Fruit fly (Drosophila melanogaster) whole organism, embryonic: ENCODE results near the gene dib.

Experiments
- ATbp ChIP-seq: fragments of 200-800 bp; sonication (Bioruptor generic); optimal IDR thresholded peaks from 2 replicates; lab custom pipeline; 2017; ENCODE audit warnings: missing biosample characterization, mild to moderate bottlenecking, missing genetic modification characterization, missing genetic modification reagents
- Asciz ChIP-seq: fragments of 200-800 bp; sonication (Bioruptor generic); optimal IDR thresholded peaks from 2 replicates; lab custom pipeline; 2017; ENCODE audit warnings: missing biosample characterization, mild to moderate bottlenecking, missing genetic modification characterization, missing genetic modification reagents
- Bgb ChIP-seq: fragments of 200-800 bp; sonication (Bioruptor generic); IDR thresholded peaks from 2 replicates; pipeline ENCODE4 v1.3.6; 2022; ENCODE audit warnings: missing biosample characterization, missing genetic modification characterization; ENCODE audit not compliant: partially characterized antibody
- C15 ChIP-seq: fragments of 200-800 bp; sonication (Bioruptor generic); IDR thresholded peaks from 3 replicates; pipeline ENCODE4 v1.3.6; 2022; ENCODE audit warnings: missing biosample characterization, missing genetic modification characterization
- CG10147 ChIP-seq: fragments of 200-800 bp; sonication (Bioruptor generic); optimal IDR thresholded peaks from 2 replicates; lab custom pipeline; 2019; ENCODE audit warnings: missing biosample characterization, mild to moderate bottlenecking, missing genetic modification characterization, moderate library complexity
- CG10274 ChIP-seq: fragments of 200-800 bp; sonication (Bioruptor generic); optimal IDR thresholded peaks from 3 replicates; lab custom pipeline; 2017; ENCODE audit warnings: missing biosample characterization, mild to moderate bottlenecking, missing genetic modification characterization
- CG11398 ChIP-seq: fragments of 200-800 bp; sonication (Bioruptor generic); optimal IDR thresholded peaks from 2 replicates; lab custom pipeline; 2016; ENCODE audit warnings: missing biosample characterization, missing genetic modification characterization
- CG12219 ChIP-seq: fragments of 200-800 bp; sonication (Bioruptor generic); optimal IDR thresholded peaks from 3 replicates; lab custom pipeline; 2018; ENCODE audit warnings: missing biosample characterization, mild to moderate bottlenecking, missing genetic modification characterization
- CG13775 ChIP-seq: fragments of 200-800 bp; sonication (Bioruptor generic); optimal IDR thresholded peaks from 3 replicates; lab custom pipeline; 2017; ENCODE audit warnings: missing biosample characterization, mild to moderate bottlenecking, missing genetic modification characterization
- CG15479 ChIP-seq: fragments of 200-800 bp; sonication (Bioruptor generic); optimal IDR thresholded peaks from 3 replicates; lab custom pipeline; 2019; ENCODE audit warnings: missing biosample characterization, mild to moderate bottlenecking, missing genetic modification characterization, moderate library complexity
- CG1647 ChIP-seq: fragments of 200-800 bp; sonication (Bioruptor generic); optimal IDR thresholded peaks from 3 replicates; lab custom pipeline; 2016; ENCODE audit warnings: missing biosample characterization, missing genetic modification characterization
- CG16779 ChIP-seq: fragments of 200-800 bp; sonication (Bioruptor generic); IDR thresholded peaks from 2 replicates; pipeline ENCODE4 v1.3.6; 2022; ENCODE audit warnings: missing biosample characterization, missing genetic modification characterization
- CG17328 ChIP-seq: fragments of 200-800 bp; sonication (Bioruptor generic); IDR thresholded peaks from 2 replicates; pipeline ENCODE4 v1.3.6; 2022; ENCODE audit warnings: missing biosample characterization, missing genetic modification characterization
- CG2116 ChIP-seq: fragments of 200-800 bp; sonication (Bioruptor generic); optimal IDR thresholded peaks from 3 replicates; lab custom pipeline; 2018; ENCODE audit warnings: missing biosample characterization, mild to moderate bottlenecking, missing genetic modification characterization
- CG2199 ChIP-seq: fragments of 200-800 bp; sonication (Bioruptor generic); IDR thresholded peaks from 3 replicates; pipeline ENCODE4 v1.3.6; 2022; ENCODE audit warnings: missing biosample characterization, missing genetic modification characterization
- CG2889 ChIP-seq: fragments of 200-800 bp; sonication (Bioruptor generic); IDR thresholded peaks from 3 replicates; pipeline ENCODE4 v1.3.6; 2022; ENCODE audit warnings: missing biosample characterization, missing genetic modification characterization
- CG31441 ChIP-seq: fragments of 200-800 bp; sonication (Bioruptor generic); IDR thresholded peaks from 2 replicates; pipeline ENCODE4 v1.3.6; 2022; ENCODE audit warnings: missing biosample characterization, missing genetic modification characterization
- CG32532 ChIP-seq: fragments of 200-800 bp; sonication (Bioruptor generic); IDR thresholded peaks from 2 replicates; pipeline ENCODE4 v1.3.6; 2022; ENCODE audit warnings: missing biosample characterization, missing genetic modification characterization
- CG3281 ChIP-seq: fragments of 200-800 bp; sonication (Bioruptor generic); optimal IDR thresholded peaks from 3 replicates; lab custom pipeline; 2017; ENCODE audit warnings: missing biosample characterization, mild to moderate bottlenecking, missing genetic modification characterization
- CG6854 ChIP-seq: fragments of 200-800 bp; sonication (Bioruptor generic); optimal IDR thresholded peaks from 3 replicates; lab custom pipeline; 2017; ENCODE audit warnings: missing biosample characterization, mild to moderate bottlenecking, missing genetic modification characterization
- CG7271 ChIP-seq: fragments of 200-800 bp; sonication (Bioruptor generic); optimal IDR thresholded peaks from 2 replicates; lab custom pipeline; 2018; ENCODE audit warnings: missing biosample characterization, mild to moderate bottlenecking, missing genetic modification characterization, moderate library complexity
- CG9817 ChIP-seq: fragments of 200-800 bp; sonication (Bioruptor generic); optimal IDR thresholded peaks from 2 replicates; lab custom pipeline; 2018; ENCODE audit warnings: missing biosample characterization, mild to moderate bottlenecking, missing genetic modification characterization, moderate library complexity
- Dfd ChIP-seq, 2 experiments: fragments of >200 bp; optimal IDR thresholded peaks; 2 replicates each; lab custom pipeline; 2017; ENCODE audit warnings: missing biosample characterization in 2 of 2, missing genetic modification characterization in 2 of 2
- Eip74EF ChIP-seq, 2 experiments: fragments of 200-800 bp in 1 of 2; fragments of >200 bp in 1 of 2; sonication (Bioruptor generic) in 1 of 2; optimal IDR thresholded peaks; 2 replicates each; lab custom pipeline; 2017 to 2019; ENCODE audit warnings: missing biosample characterization in 2 of 2, missing genetic modification characterization in 2 of 2, mild to moderate bottlenecking in 1 of 2, moderate library complexity in 1 of 2
- Ets65A ChIP-seq: fragments of 200-800 bp; sonication (Bioruptor generic); peaks from one replicate; lab custom pipeline; 2016; ENCODE audit warnings: missing biosample characterization, missing genetic modification characterization
- HLH4C ChIP-seq: fragments of 200-800 bp; sonication (Bioruptor generic); IDR thresholded peaks from 3 replicates; pipeline ENCODE4 v1.3.6; 2022; ENCODE audit warnings: missing biosample characterization, missing genetic modification characterization; ENCODE audit not compliant: partially characterized antibody
- Max ChIP-seq: fragments of 200-800 bp; sonication (Bioruptor generic); optimal IDR thresholded peaks from 2 replicates; lab custom pipeline; 2016; ENCODE audit warnings: missing biosample characterization, mild to moderate bottlenecking, missing genetic modification characterization
- Ravus ChIP-seq: fragments of 200-800 bp; sonication (Bioruptor generic); IDR thresholded peaks from 2 replicates; pipeline ENCODE4 v1.3.6; 2022; ENCODE audit warnings: missing biosample characterization, missing genetic modification characterization
- Sry-β ChIP-seq: fragments of 200-800 bp; sonication (Bioruptor generic); optimal IDR thresholded peaks from 2 replicates; lab custom pipeline; 2018; ENCODE audit warnings: missing biosample characterization, mild to moderate bottlenecking, missing genetic modification characterization, moderate library complexity
- cg ChIP-seq: fragments of 200-800 bp; sonication (Bioruptor generic); optimal IDR thresholded peaks from 3 replicates; lab custom pipeline; 2019; ENCODE audit warnings: missing biosample characterization, mild to moderate bottlenecking, missing genetic modification characterization, moderate library complexity
- corto ChIP-seq: fragments of 200-800 bp; sonication (Bioruptor generic); optimal IDR thresholded peaks from 2 replicates; lab custom pipeline; 2016; ENCODE audit warnings: missing biosample characterization, mild to moderate bottlenecking, missing genetic modification characterization, moderate library complexity
- crol ChIP-seq: fragments of 200-800 bp; sonication (Bioruptor generic); IDR thresholded peaks from 2 replicates; pipeline ENCODE4 v1.3.6; 2022; ENCODE audit warnings: missing biosample characterization, missing genetic modification characterization
- da ChIP-seq: fragments of 200-800 bp; sonication (Bioruptor generic); optimal IDR thresholded peaks from 2 replicates; lab custom pipeline; 2016; ENCODE audit warnings: missing biosample characterization, missing genetic modification characterization
- en ChIP-seq: fragments of 200-800 bp; sonication (Bioruptor generic); optimal IDR thresholded peaks from 2 replicates; lab custom pipeline; 2016; ENCODE audit warnings: missing biosample characterization, missing genetic modification characterization
- fd3F ChIP-seq: fragments of 200-800 bp; sonication (Bioruptor generic); optimal IDR thresholded peaks from 2 replicates; lab custom pipeline; 2018; ENCODE audit warnings: missing biosample characterization, mild to moderate bottlenecking, missing genetic modification characterization, moderate library complexity
- hbn ChIP-seq: fragments of 200-800 bp; sonication (Bioruptor generic); IDR thresholded peaks from 2 replicates; pipeline ENCODE4 v1.3.6; 2022; ENCODE audit warnings: missing biosample characterization, missing genetic modification characterization; ENCODE audit not compliant: partially characterized antibody
- her ChIP-seq: fragments of 200-800 bp; sonication (Bioruptor generic); optimal IDR thresholded peaks from 2 replicates; lab custom pipeline; 2016; ENCODE audit warnings: missing biosample characterization, missing genetic modification characterization
- lbe ChIP-seq: fragments of 200-800 bp; sonication (Bioruptor generic); optimal IDR thresholded peaks from 2 replicates; lab custom pipeline; 2016; ENCODE audit warnings: missing biosample characterization, mild to moderate bottlenecking, missing genetic modification characterization
- mld ChIP-seq: fragments of 200-800 bp; sonication (Bioruptor generic); IDR thresholded peaks from 3 replicates; pipeline ENCODE4 v1.3.6; 2022; ENCODE audit warnings: missing biosample characterization, missing genetic modification characterization; ENCODE audit not compliant: partially characterized antibody
- nom ChIP-seq: fragments of 200-800 bp; sonication (Bioruptor generic); optimal IDR thresholded peaks from 2 replicates; lab custom pipeline; 2017; ENCODE audit warnings: missing biosample characterization, missing genetic modification characterization, mild to moderate bottlenecking, moderate library complexity, missing genetic modification reagents
- oc ChIP-seq: fragments of 200-800 bp; sonication (Bioruptor generic); optimal IDR thresholded peaks from 2 replicates; lab custom pipeline; 2018; ENCODE audit warnings: missing biosample characterization, mild to moderate bottlenecking, missing genetic modification characterization, moderate library complexity
- repo ChIP-seq: fragments of 200-800 bp; sonication (Bioruptor generic); optimal IDR thresholded peaks from 2 replicates; lab custom pipeline; 2016; ENCODE audit warnings: missing biosample characterization, missing genetic modification characterization
- sim ChIP-seq: fragments of 200-800 bp; sonication (Bioruptor generic); IDR thresholded peaks from 2 replicates; pipeline ENCODE4 v1.3.6; 2022; ENCODE audit warnings: missing biosample characterization, missing genetic modification characterization
- ttk ChIP-seq: fragments of 200-800 bp; sonication (Bioruptor generic); IDR thresholded peaks from 2 replicates; pipeline ENCODE4 v2.1.2; 2022; ENCODE audit warnings: missing biosample characterization, missing genetic modification characterization
- tup ChIP-seq: fragments of 200-800 bp; sonication (Bioruptor generic); optimal IDR thresholded peaks from 2 replicates; lab custom pipeline; 2016; ENCODE audit warnings: missing biosample characterization, mild to moderate bottlenecking, missing genetic modification characterization, moderate library complexity
- unc-4 ChIP-seq: fragments of 200-800 bp; sonication (Bioruptor generic); IDR thresholded peaks from 2 replicates; pipeline ENCODE4 v1.3.6; 2022; ENCODE audit warnings: missing biosample characterization, missing genetic modification characterization; ENCODE audit not compliant: partially characterized antibody
- unpg ChIP-seq: fragments of 200-800 bp; sonication (Bioruptor generic); optimal IDR thresholded peaks from 3 replicates; lab custom pipeline; 2018; ENCODE audit warnings: missing biosample characterization, mild to moderate bottlenecking, missing genetic modification characterization, moderate library complexity
- zfh1 ChIP-seq: fragments of 200-800 bp; sonication (Bioruptor generic); IDR thresholded peaks from 3 replicates; pipeline ENCODE4 v1.3.6; 2022; ENCODE audit warnings: missing biosample characterization, missing genetic modification characterization

Gene dib

DNA sequence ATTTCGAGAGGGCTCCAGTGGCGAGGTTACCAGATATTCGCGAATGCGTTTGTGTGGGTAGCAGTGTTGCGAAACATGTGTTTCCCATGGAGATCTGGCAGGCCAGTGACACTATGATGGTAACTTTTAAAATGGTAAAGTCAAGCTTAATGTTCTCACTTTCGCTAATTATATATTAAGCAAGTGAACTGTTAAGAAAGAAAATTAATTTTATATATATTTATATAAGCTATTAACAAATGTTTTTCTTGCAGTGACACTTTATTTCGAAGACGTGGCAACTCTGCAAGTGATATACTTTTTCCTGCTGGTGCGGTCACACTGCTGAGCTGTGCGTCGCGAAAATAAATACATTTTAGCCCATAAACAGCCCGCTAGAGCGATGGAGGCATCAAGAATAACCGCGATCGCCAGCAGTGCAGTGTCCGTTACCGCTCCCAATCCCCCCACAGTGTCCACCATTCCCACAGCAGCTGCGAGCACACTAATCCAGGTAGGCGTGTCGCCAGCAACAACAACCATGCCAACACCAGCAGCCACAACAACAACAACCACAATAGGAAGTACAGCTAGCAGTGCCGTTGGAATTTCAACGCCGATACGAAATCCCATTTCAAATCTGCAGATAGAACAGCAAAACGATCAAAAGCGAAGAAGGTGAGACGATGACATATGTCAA lies 21.7 kb upstream of the dib start, which contains the start of the genes CG11593 and Rcd5 (continued):
- TF ChIP-seq unc-4 (GFP tag; lab: Robert Waterston, UW) (no peak), nom (no peak), CG6854 (GFP tag; lab: Kevin White, UChicago) (no peak), cg (peak; percentile 72), Eip74EF (GFP tag; optimal IDR thresholded peaks at IDR 0.05; lab: Kevin White, UChicago) (no peak), her (GFP tag; lab: Kevin White, UChicago) (no peak), CG7271 (tag; lab: Kevin White, UChicago) (peak; percentile 61), lbe (GFP tag; lab: Kevin White, UChicago) (no peak), CG31441 (no peak), CG15479 (GFP tag; lab: Kevin White, UChicago) (peak; percentile 25), CG10274 (GFP tag; lab: Kevin White, UChicago) (no peak), hbn (GFP tag; lab: Robert Waterston, UW) (no peak), CG1647 (GFP tag; lab: Kevin White, UChicago) (peak; percentile 20), da (no peak), C15 (GFP tag; lab: Robert Waterston, UW) (no peak; the same call in 2 of the 3 replicates), zfh1 (GFP tag; lab: Robert Waterston, UW) (peak; percentile 82; the same call in 2 of the 3 replicates), ttk (GFP tag; lab: Robert Waterston, UW) (peak; percentile 80), Ravus (GFP tag; lab: Robert Waterston, UW) (peak; percentile 54), fd3F (peak; percentile 63), CG2116 (peak; percentile 70), Ets65A (GFP tag; lab: Kevin White, UChicago) (peak; percentile 51), CG12219 (GFP tag; lab: Kevin White, UChicago) (no peak), oc (no peak), en (no peak), Asciz (GFP tag; lab: Kevin White, UChicago) (no peak), corto (GFP tag; lab: Kevin White, UChicago) (no peak), CG9817 (tag; lab: Kevin White, UChicago) (peak; percentile 77), CG17328 (peak; percentile 45; the same call in 1 of the 2 replicates), Max (GFP tag; lab: Kevin White, UChicago) (peak; percentile 67), mld (GFP tag; lab: Robert Waterston, UW) (no peak), CG3281 (GFP tag; lab: Kevin White, UChicago) (no peak), CG16779 (no peak), repo (GFP tag; lab: Kevin White, UChicago) (no peak), CG2889 (peak; percentile 81), Sry-β (GFP tag; lab: Kevin White, UChicago) (peak; percentile 36), crol (GFP tag; lab: Robert Waterston, UW) (peak; percentile 20; the same call in 1 of the 2 replicates), unpg (GFP tag; lab: Kevin White, UChicago) (no peak), Dfd (GFP tag; optimal IDR thresholded peaks at IDR 0.05; lab: Kevin White, UChicago) (peak in 1 of 2 experiments; percentile 27), CG32532 (GFP tag; lab: Robert Waterston, UW) (peak; percentile 87), sim (GFP tag; lab: Robert Waterston, UW) (no peak), CG10147 (no peak), ATbp (no peak), CG13775 (GFP tag; lab: Kevin White, UChicago) (peak; percentile 84), HLH4C (GFP tag; lab: Robert Waterston, UW) (peak; percentile 45; the same call in 1 of the 3 replicates), CG2199 (GFP tag; lab: Robert Waterston, UW) (0 out of 3 replicates have a peak, but pooled peaks have one; percentile 56), CG11398 (GFP tag; lab: Kevin White, UChicago) (no peak), tup (GFP tag; lab: Kevin White, UChicago) (peak; percentile 38), Bgb (GFP tag; lab: Robert Waterston, UW) (0 out of 2 replicates have a peak, but pooled peaks have one; percentile 12)
